Fruit fly (Drosophila melanogaster) whole organism, embryonic: ENCODE measurements around the gene CG7509.

Experiments used
- CG1024 ChIP-seq: fragments of 200-800 bp; sonication (Bioruptor generic); IDR thresholded peaks from 2 replicates; pipeline ENCODE4 v1.3.6; 2022; ENCODE audit warnings: missing biosample characterization, missing genetic modification characterization
- CG11085 ChIP-seq: fragments of 200-800 bp; sonication (Bioruptor generic); IDR thresholded peaks from 2 replicates; pipeline ENCODE4 v1.3.6; 2022; ENCODE audit warnings: missing biosample characterization, missing genetic modification characterization
- CG11398 ChIP-seq: fragments of 200-800 bp; sonication (Bioruptor generic); optimal IDR thresholded peaks from 2 replicates; lab custom pipeline; 2016; ENCODE audit warnings: missing biosample characterization, missing genetic modification characterization
- CG11504 ChIP-seq: fragments of 200-800 bp; sonication (Bioruptor generic); optimal IDR thresholded peaks from 3 replicates; lab custom pipeline; 2019; ENCODE audit warnings: missing biosample characterization, mild to moderate bottlenecking, missing genetic modification characterization, moderate library complexity
- CG12659 ChIP-seq: fragments of 200-800 bp; sonication (Bioruptor generic); optimal IDR thresholded peaks from 3 replicates; lab custom pipeline; 2017; ENCODE audit warnings: mild to moderate bottlenecking, missing biosample characterization, missing genetic modification reagents, missing genetic modification characterization
- CG14014 ChIP-seq: fragments of 200-800 bp; sonication (Bioruptor generic); IDR thresholded peaks from 2 replicates; pipeline ENCODE4 v1.3.6; 2022; ENCODE audit warnings: missing biosample characterization, missing genetic modification characterization
- CG15601 ChIP-seq: fragments of 200-800 bp; sonication (Bioruptor generic); optimal IDR thresholded peaks from 3 replicates; lab custom pipeline; 2019; ENCODE audit warnings: missing biosample characterization, mild to moderate bottlenecking, missing genetic modification characterization, moderate library complexity
- CG17359 ChIP-seq: fragments of 200-800 bp; sonication (Bioruptor generic); optimal IDR thresholded peaks from 3 replicates; lab custom pipeline; 2018; ENCODE audit warnings: missing biosample characterization, mild to moderate bottlenecking, missing genetic modification characterization, moderate library complexity
- CG17612 ChIP-seq: fragments of 200-800 bp; sonication (Bioruptor generic); IDR thresholded peaks from 2 replicates; pipeline ENCODE4 v1.3.6; 2022; ENCODE audit warnings: missing biosample characterization, missing genetic modification characterization
- CG6689 ChIP-seq: fragments of 200-800 bp; sonication (Bioruptor generic); IDR thresholded peaks from 2 replicates; pipeline ENCODE4 v1.3.6; 2022; ENCODE audit warnings: missing biosample characterization, missing genetic modification characterization
- CG7987 ChIP-seq: fragments of 200-800 bp; sonication (Bioruptor generic); optimal IDR thresholded peaks from 2 replicates; lab custom pipeline; 2018; ENCODE audit warnings: missing biosample characterization, mild to moderate bottlenecking, missing genetic modification characterization, moderate library complexity
- CG8944 ChIP-seq: fragments of 200-800 bp; sonication (Bioruptor generic); optimal IDR thresholded peaks from 3 replicates; lab custom pipeline; 2016; ENCODE audit warnings: missing biosample characterization, missing genetic modification characterization
- CG9817 ChIP-seq: fragments of 200-800 bp; sonication (Bioruptor generic); optimal IDR thresholded peaks from 2 replicates; lab custom pipeline; 2018; ENCODE audit warnings: missing biosample characterization, mild to moderate bottlenecking, missing genetic modification characterization, moderate library complexity
- CG9876 ChIP-seq: fragments of 200-800 bp; sonication (Bioruptor generic); optimal IDR thresholded peaks from 2 replicates; lab custom pipeline; 2016; ENCODE audit warnings: missing biosample characterization, missing genetic modification characterization
- CHES-1-like ChIP-seq: fragments of 200-800 bp; sonication (Bioruptor generic); optimal IDR thresholded peaks from 2 replicates; lab custom pipeline; 2016; ENCODE audit warnings: missing biosample characterization, missing genetic modification characterization
- Dll ChIP-seq: fragments of 200-800 bp; sonication (Bioruptor generic); IDR thresholded peaks from 4 replicates; pipeline ENCODE4 v1.3.6; 2022; ENCODE audit warnings: missing biosample characterization, missing genetic modification characterization; ENCODE audit not compliant: partially characterized antibody
- E2f1 ChIP-seq: fragments of 200-800 bp; sonication (Bioruptor generic); IDR thresholded peaks from 2 replicates; pipeline ENCODE4 v1.3.6; 2022; ENCODE audit warnings: missing biosample characterization, missing genetic modification characterization
- E2f2 ChIP-seq: fragments of 200-800 bp; sonication (Bioruptor generic); IDR thresholded peaks from 2 replicates; pipeline ENCODE4 v1.3.6; 2022; ENCODE audit warnings: missing biosample characterization, missing genetic modification characterization
- Fer1 ChIP-seq: fragments of 200-800 bp; sonication (Bioruptor generic); optimal IDR thresholded peaks from 2 replicates; lab custom pipeline; 2017; ENCODE audit warnings: missing biosample characterization, mild to moderate bottlenecking, missing genetic modification characterization
- Gug ChIP-seq: fragments of 200-800 bp; sonication (Bioruptor generic); IDR thresholded peaks from 4 replicates; pipeline ENCODE4 v1.3.6; 2022; ENCODE audit warnings: missing biosample characterization, missing genetic modification characterization
- HLH54F ChIP-seq: fragments of 200-800 bp; sonication (Bioruptor generic); optimal IDR thresholded peaks from 3 replicates; lab custom pipeline; 2016; ENCODE audit warnings: missing biosample characterization, missing genetic modification characterization
- HmgZ ChIP-seq: fragments of 200-800 bp; sonication (Bioruptor generic); optimal IDR thresholded peaks from 2 replicates; lab custom pipeline; 2018; ENCODE audit warnings: missing biosample characterization, mild to moderate bottlenecking, missing genetic modification characterization
- Hmr ChIP-seq: fragments of 200-800 bp; sonication (Bioruptor generic); optimal IDR thresholded peaks from 3 replicates; lab custom pipeline; 2017; ENCODE audit warnings: mild to moderate bottlenecking, missing biosample characterization, missing genetic modification reagents, missing genetic modification characterization
- Myb ChIP-seq: fragments of 200-800 bp; sonication (Bioruptor generic); optimal IDR thresholded peaks from 2 replicates; lab custom pipeline; 2016; ENCODE audit warnings: missing biosample characterization, missing genetic modification characterization
- NC2β ChIP-seq: fragments of 200-800 bp; sonication (Bioruptor generic); optimal IDR thresholded peaks from 2 replicates; lab custom pipeline; 2016; ENCODE audit warnings: missing biosample characterization, missing genetic modification characterization
- Nf-YA ChIP-seq: fragments of 200-800 bp; sonication (Bioruptor generic); IDR thresholded peaks from 2 replicates; pipeline ENCODE4 v1.3.6; 2022; ENCODE audit warnings: missing biosample characterization, missing genetic modification characterization
- Scr ChIP-seq: fragments of 200-800 bp; sonication (Bioruptor generic); IDR thresholded peaks from 2 replicates; pipeline ENCODE4 v1.3.6; 2022; ENCODE audit warnings: missing biosample characterization, missing genetic modification characterization; ENCODE audit not compliant: partially characterized antibody
- Trl ChIP-seq, 3 experiments: fragments of >200 bp in 2 of 3; fragments of 200-800 bp in 1 of 3; sonication (Bioruptor generic) in 1 of 3; optimal IDR thresholded peaks; 2 replicates in 1 of 3; 3 replicates in 2 of 3; lab custom pipeline; 2016 to 2017; ENCODE audit warnings: missing biosample characterization in 1 of 3, missing genetic modification characterization in 1 of 3
- Xbp1 ChIP-seq: fragments of 200-800 bp; sonication (Bioruptor generic); optimal IDR thresholded peaks from 3 replicates; lab custom pipeline; 2016; ENCODE audit warnings: missing biosample characterization, mild to moderate bottlenecking, missing genetic modification characterization
- az2 ChIP-seq: fragments of 200-800 bp; sonication (Bioruptor generic); optimal IDR thresholded peaks from 3 replicates; lab custom pipeline; 2016; ENCODE audit warnings: missing biosample characterization, missing genetic modification characterization
- bigmax ChIP-seq: fragments of 200-800 bp; sonication (Bioruptor generic); optimal IDR thresholded peaks from 2 replicates; lab custom pipeline; 2018; ENCODE audit warnings: missing biosample characterization, mild to moderate bottlenecking, missing genetic modification characterization
- crp ChIP-seq, 2 experiments: fragments of 200-800 bp; sonication (Bioruptor generic); optimal IDR thresholded peaks; 2 replicates in 1 of 2; 3 replicates in 1 of 2; lab custom pipeline; 2017; ENCODE audit warnings: missing biosample characterization in 2 of 2, missing genetic modification characterization in 2 of 2, mild to moderate bottlenecking in 1 of 2, moderate library complexity in 1 of 2
- dati ChIP-seq: fragments of 200-800 bp; sonication (Bioruptor generic); IDR thresholded peaks from 2 replicates; pipeline ENCODE4 v1.3.6; 2022; ENCODE audit warnings: missing biosample characterization, missing genetic modification characterization
- fu2 ChIP-seq: fragments of 200-800 bp; sonication (Bioruptor generic); optimal IDR thresholded peaks from 2 replicates; lab custom pipeline; 2016; ENCODE audit warnings: missing biosample characterization, missing genetic modification characterization
- inv ChIP-seq: fragments of 200-800 bp; sonication (Bioruptor generic); IDR thresholded peaks from 2 replicates; pipeline ENCODE4 v1.3.6; 2022; ENCODE audit warnings: missing biosample characterization, missing genetic modification characterization; ENCODE audit not compliant: partially characterized antibody
- lov ChIP-seq, 2 experiments: fragments of 200-800 bp in 1 of 2; fragments of >200 bp in 1 of 2; sonication (Bioruptor generic) in 1 of 2; IDR thresholded peaks in 1 of 2; optimal IDR thresholded peaks in 1 of 2; 2 replicates in 1 of 2; 3 replicates in 1 of 2; pipeline versions ENCODE4 v1.3.6 to Lab custom; 2017 to 2022; ENCODE audit warnings: missing biosample characterization in 1 of 2, missing genetic modification characterization in 1 of 2
- nmo ChIP-seq: fragments of 200-800 bp; sonication (Bioruptor generic); optimal IDR thresholded peaks from 2 replicates; lab custom pipeline; 2018; ENCODE audit warnings: missing biosample characterization, mild to moderate bottlenecking, missing genetic modification characterization, moderate library complexity
- oc ChIP-seq: fragments of 200-800 bp; sonication (Bioruptor generic); optimal IDR thresholded peaks from 2 replicates; lab custom pipeline; 2018; ENCODE audit warnings: missing biosample characterization, mild to moderate bottlenecking, missing genetic modification characterization, moderate library complexity
- otp ChIP-seq: fragments of 200-800 bp; sonication (Bioruptor generic); IDR thresholded peaks from 3 replicates; pipeline ENCODE4, ENCODE4 v1.3.6; 2022; ENCODE audit warnings: missing biosample characterization, missing genetic modification characterization
- pan ChIP-seq, 4 experiments: fragments of >200 bp in 3 of 4; fragments of 200-800 bp in 1 of 4; sonication (Bioruptor generic) in 1 of 4; optimal IDR thresholded peaks in 3 of 4; IDR thresholded peaks in 1 of 4; 2 replicates each; pipeline versions ENCODE4 v1.3.6 to Lab custom; 2017 to 2022; ENCODE audit warnings: missing biosample characterization in 2 of 4, missing genetic modification characterization in 2 of 4, mixed read lengths in 1 of 4
- pho ChIP-seq: fragments of 200-800 bp; sonication (Bioruptor generic); optimal IDR thresholded peaks from 2 replicates; lab custom pipeline; 2016; ENCODE audit warnings: missing biosample characterization, missing genetic modification characterization
- pzg ChIP-seq: fragments of 200-800 bp; sonication (Bioruptor generic); optimal IDR thresholded peaks from 3 replicates; lab custom pipeline; 2018; ENCODE audit warnings: missing biosample characterization, mild to moderate bottlenecking, missing genetic modification characterization, moderate library complexity
- rib ChIP-seq: fragments of 200-800 bp; sonication (Bioruptor generic); IDR thresholded peaks from 2 replicates; pipeline ENCODE4 v1.3.6; 2022; ENCODE audit warnings: missing biosample characterization, missing genetic modification characterization
- scrt ChIP-seq: fragments of 200-800 bp; sonication (Bioruptor generic); optimal IDR thresholded peaks from 2 replicates; lab custom pipeline; 2018; ENCODE audit warnings: missing biosample characterization, mild to moderate bottlenecking, missing genetic modification characterization, moderate library complexity
- shn ChIP-seq: fragments of 200-800 bp; sonication (Bioruptor generic); optimal IDR thresholded peaks from 3 replicates; lab custom pipeline; 2016; ENCODE audit warnings: missing biosample characterization, missing genetic modification characterization
- unc-4 ChIP-seq: fragments of 200-800 bp; sonication (Bioruptor generic); IDR thresholded peaks from 2 replicates; pipeline ENCODE4 v1.3.6; 2022; ENCODE audit warnings: missing biosample characterization, missing genetic modification characterization; ENCODE audit not compliant: partially characterized antibody
- zen ChIP-seq: fragments of 200-800 bp; sonication (Bioruptor generic); optimal IDR thresholded peaks from 3 replicates; lab custom pipeline; 2018; ENCODE audit warnings: missing biosample characterization, mild to moderate bottlenecking, missing genetic modification characterization, moderate library complexity
- zfh2 ChIP-seq: fragments of 200-800 bp; sonication (Bioruptor generic); optimal IDR thresholded peaks from 2 replicates; lab custom pipeline; 2016; ENCODE audit warnings: missing biosample characterization, missing genetic modification characterization

CG7509 gene

dm6 chr3L:4825584-4825983, 20.5 kb upstream of the CG7509 start, which contains the start of the genes Dhc64C and LeuRS-m (continued):
- TF ChIP-seq CG17359 (tag; lab: Kevin White, UChicago) (no peak), Scr (GFP tag; lab: Robert Waterston, UW) (peak; percentile 51), lov (optimal IDR thresholded peaks at IDR 0.05; lab: Kevin White, UChicago) (no peak), lov (GFP tag; IDR thresholded peaks at IDR 0.05; lab: Robert Waterston, UW) (0 out of 3 replicates have a peak, but pooled peaks have one; percentile 71), CG11504 (tag; lab: Kevin White, UChicago) (no peak), dati (GFP tag; lab: Robert Waterston, UW) (no peak), pan (optimal IDR thresholded peaks at IDR 0.05; lab: Kevin White, UChicago) (no peak), pan (GFP tag; optimal IDR thresholded peaks at IDR 0.05 in 1 of 2, IDR thresholded peaks at IDR 0.05 in 1 of 2) (no peak), fu2 (GFP tag; lab: Kevin White, UChicago) (peak; percentile 14), zfh2 (peak; percentile 64), CG11085 (no peak), E2f2 (GFP tag; lab: Robert Waterston, UW) (peak; percentile 86), HLH54F (GFP tag; lab: Kevin White, UChicago) (peak; percentile 48), Gug (GFP tag; lab: Robert Waterston, UW) (no peak; the same call in 3 of the 4 replicates), rib (GFP tag; lab: Robert Waterston, UW) (peak; percentile 94), Fer1 (GFP tag; lab: Kevin White, UChicago) (no peak), CG9817 (peak; percentile 46), nmo (GFP tag; lab: Kevin White, UChicago) (peak; percentile 66), CG15601 (tag; lab: Kevin White, UChicago) (peak; percentile 66), Hmr (GFP tag; lab: Kevin White, UChicago) (peak; percentile 62), scrt (peak; percentile 54), zen (peak; percentile 31), shn (GFP tag; lab: Kevin White, UChicago) (peak; percentile 52), CG14014 (GFP tag; lab: Robert Waterston, UW) (peak; percentile 51), CG17612 (GFP tag; lab: Robert Waterston, UW) (no peak), bigmax (peak; percentile 16), CG8944 (GFP tag; lab: Kevin White, UChicago) (peak; percentile 50), CG12659 (GFP tag; lab: Kevin White, UChicago) (peak; percentile 61), inv (GFP tag; lab: Robert Waterston, UW) (peak; percentile 56; the same call in 1 of the 2 replicates), E2f1 (peak; percentile 100), Nf-YA (GFP tag; lab: Robert Waterston, UW) (peak; percentile 30; the same call in 1 of the 2 replicates), Dll (GFP tag; lab: Robert Waterston, UW) (peak; percentile 50; the same call in 2 of the 4 replicates), Xbp1 (GFP tag; lab: Kevin White, UChicago) (peak; percentile 33), HmgZ (tag; lab: Kevin White, UChicago) (peak; percentile 76), unc-4 (GFP tag; lab: Robert Waterston, UW) (peak; percentile 31; the same call in 1 of the 2 replicates), crp (GFP tag; optimal IDR thresholded peaks at IDR 0.05; lab: Kevin White, UChicago) (peak; percentile 93 to 99), CG6689 (no peak), pho (GFP tag; lab: Kevin White, UChicago) (peak; percentile 41), Trl (optimal IDR thresholded peaks at IDR 0.05; lab: Kevin White, UChicago) (no peak), Trl (GFP tag; optimal IDR thresholded peaks at IDR 0.05; lab: Kevin White, UChicago) (peak; percentile 16), CG11398 (GFP tag; lab: Kevin White, UChicago) (no peak), CHES-1-like (GFP tag; lab: Kevin White, UChicago) (peak; percentile 86), Myb (peak; percentile 63), CG9876 (no peak), NC2β (peak; percentile 30), otp (GFP tag; lab: Robert Waterston, UW) (0 out of 3 replicates have a peak, but pooled peaks have one; percentile 18), CG7987 (GFP tag; lab: Kevin White, UChicago) (peak; percentile 42), az2 (GFP tag; lab: Kevin White, UChicago) (peak; percentile 7), CG1024 (GFP tag; lab: Robert Waterston, UW) (no peak), pzg (GFP tag; lab: Kevin White, UChicago) (peak; percentile 96), oc (no peak)
